Worm (Caenorhabditis elegans) whole organism, L4 larva: ENCODE data around the gene srh-220.

Source experiments
- D1046.2 ChIP-seq: fragments of 200-800 bp; sonication (Bioruptor generic); IDR thresholded peaks from 2 replicates; pipeline ENCODE4 v1.3.6; 2022; ENCODE audit warnings: missing genetic modification characterization, missing compliant biosample characterization
- F37D6.2 ChIP-seq: sonication (generic microtip); optimal IDR thresholded peaks from 2 replicates; lab custom pipeline; 2016; ENCODE audit warnings: mild to moderate bottlenecking, missing genetic modification characterization, missing compliant biosample characterization
- F49E8.2 ChIP-seq: sonication (generic microtip); optimal IDR thresholded peaks from 2 replicates; lab custom pipeline; 2016; ENCODE audit warnings: missing compliant biosample characterization, mild to moderate bottlenecking, missing genetic modification characterization, borderline replicate concordance
- R02D3.7 ChIP-seq: fragments of 150-350 bp; sonication (generic microtip); optimal IDR thresholded peaks from 3 replicates; lab custom pipeline; 2014; ENCODE audit warnings: missing biosample characterization, missing genetic modification characterization
- T20F7.1 ChIP-seq: fragments of 200-800 bp; sonication (Bioruptor generic); optimal IDR thresholded peaks from 2 replicates; lab custom pipeline; 2018; ENCODE audit warnings: mild to moderate bottlenecking, missing genetic modification characterization, missing compliant biosample characterization
- T26A8.4 ChIP-seq: fragments of 200-800 bp; sonication (Bioruptor generic); IDR thresholded peaks from 2 replicates; pipeline ENCODE4 v1.3.6; 2022; ENCODE audit warnings: missing genetic modification characterization, missing compliant biosample characterization
- aha-1 ChIP-seq: fragments of 150-350 bp; peaks from one replicate; lab custom pipeline; 2014; ENCODE audit warnings: missing biosample characterization, missing genetic modification characterization
- aly-2 ChIP-seq: sonication (generic microtip); optimal IDR thresholded peaks from 2 replicates; lab custom pipeline; 2018; ENCODE audit warnings: missing biosample characterization, missing genetic modification characterization
- arid-1 ChIP-seq: fragments of 200-800 bp; sonication (Bioruptor generic); conservative IDR thresholded peaks from 2 replicates; pipeline ENCODE4 v1.3.6; 2022; ENCODE audit warnings: missing genetic modification reagents, missing genetic modification characterization, missing compliant biosample characterization
- ceh-62 ChIP-seq: sonication (generic microtip); optimal IDR thresholded peaks from 2 replicates; lab custom pipeline; 2017; ENCODE audit warnings: missing biosample characterization, missing genetic modification characterization
- ctbp-1 ChIP-seq: fragments of 200-800 bp; sonication (Bioruptor generic); IDR thresholded peaks from 2 replicates; pipeline ENCODE4 v1.3.6; 2022; ENCODE audit warnings: missing genetic modification reagents, missing genetic modification characterization, missing compliant biosample characterization
- daf-16 ChIP-seq, 3 experiments: sonication (generic microtip); optimal IDR thresholded peaks; 2 replicates each; lab custom pipeline; 2016 to 2017; ENCODE audit warnings: missing genetic modification characterization in 3 of 3, missing genetic modification reagents in 3 of 3, mild to moderate bottlenecking in 2 of 3, missing compliant biosample characterization in 2 of 3, missing biosample characterization in 1 of 3, moderate library complexity in 1 of 3
- daf-19 ChIP-seq: fragments of 200-800 bp; sonication (Bioruptor generic); conservative IDR thresholded peaks from 2 replicates; pipeline ENCODE4 v1.3.6; 2022; ENCODE audit warnings: missing genetic modification characterization, missing compliant biosample characterization
- dmd-6 ChIP-seq: fragments of 200-800 bp; sonication (Bioruptor generic); IDR thresholded peaks from 2 replicates; pipeline ENCODE4 v1.3.6; 2022; ENCODE audit warnings: missing genetic modification reagents, missing genetic modification characterization, missing compliant biosample characterization
- dmd-9 ChIP-seq: fragments of 200-800 bp; sonication (Bioruptor generic); IDR thresholded peaks from 2 replicates; pipeline ENCODE4 v1.3.6; 2022; ENCODE audit warnings: missing genetic modification reagents, missing genetic modification characterization, missing compliant biosample characterization
- dve-1 ChIP-seq: sonication (generic microtip); optimal IDR thresholded peaks from 2 replicates; lab custom pipeline; 2017; ENCODE audit warnings: antibody characterized with exemption, mild to moderate bottlenecking, missing genetic modification characterization, missing compliant biosample characterization; ENCODE audit not compliant: insufficient read depth
- egl-43 ChIP-seq: fragments of 200-800 bp; sonication (Bioruptor generic); IDR thresholded peaks from 2 replicates; pipeline ENCODE4 v1.3.6; 2022; ENCODE audit warnings: missing genetic modification reagents, missing genetic modification characterization, missing compliant biosample characterization
- hif-1 ChIP-seq, 2 experiments: sonication (generic microtip); optimal IDR thresholded peaks; 2 replicates each; lab custom pipeline; 2016 to 2017; ENCODE audit warnings: missing compliant biosample characterization in 2 of 2, missing genetic modification characterization in 2 of 2, missing genetic modification reagents in 2 of 2, missing genotype in 2 of 2, mild to moderate bottlenecking in 1 of 2
- hlh-11 ChIP-seq: fragments of 200-800 bp; sonication (Bioruptor generic); optimal IDR thresholded peaks from 2 replicates; lab custom pipeline; 2018; ENCODE audit warnings: mild to moderate bottlenecking, missing genetic modification characterization, missing compliant biosample characterization
- hlh-30 ChIP-seq: sonication (generic microtip); optimal IDR thresholded peaks from 2 replicates; lab custom pipeline; 2017; ENCODE audit warnings: antibody characterized with exemption, mild to moderate bottlenecking, missing genetic modification characterization, missing compliant biosample characterization; ENCODE audit not compliant: insufficient read depth
- hmg-1.1 ChIP-seq: fragments of 200-800 bp; sonication (Bioruptor generic); IDR thresholded peaks from 2 replicates; pipeline ENCODE4 v1.3.6; 2022; ENCODE audit warnings: missing genetic modification reagents, missing genetic modification characterization, missing compliant biosample characterization
- jun-1 ChIP-seq: fragments of 150-350 bp; optimal IDR thresholded peaks from 2 replicates; lab custom pipeline; 2014; ENCODE audit warnings: missing biosample characterization, missing genetic modification reagents, missing genetic modification characterization
- lin-13 ChIP-seq: fragments of 150-350 bp; optimal IDR thresholded peaks from 2 replicates; lab custom pipeline; 2014; ENCODE audit warnings: missing biosample characterization, missing genetic modification reagents, missing genetic modification characterization
- lin-38 ChIP-seq: fragments of 200-800 bp; sonication (Bioruptor generic); IDR thresholded peaks from 2 replicates; pipeline ENCODE4 v1.3.6; 2022; ENCODE audit warnings: missing genetic modification reagents, missing genetic modification characterization, missing compliant biosample characterization
- lin-39 ChIP-seq: fragments of 150-350 bp; optimal IDR thresholded peaks from 2 replicates; lab custom pipeline; 2014; ENCODE audit warnings: missing biosample characterization, missing genetic modification reagents, missing genetic modification characterization
- lsy-2 ChIP-seq, 2 experiments: fragments of 150-350 bp in 1 of 2; sonication (generic microtip) in 1 of 2; optimal IDR thresholded peaks; 2 replicates each; lab custom pipeline; 2014 to 2017; ENCODE audit warnings: missing biosample characterization in 2 of 2, missing genetic modification characterization in 2 of 2
- madf-9 ChIP-seq: fragments of 200-800 bp; sonication (Bioruptor generic); conservative IDR thresholded peaks from 2 replicates; pipeline ENCODE4 v1.3.6; 2022; ENCODE audit warnings: missing genetic modification reagents, missing genetic modification characterization, missing compliant biosample characterization
- mdl-1 ChIP-seq, 2 experiments: fragments of 150-350 bp in 1 of 2; sonication (generic microtip) in 1 of 2; optimal IDR thresholded peaks; 2 replicates each; lab custom pipeline; 2014 to 2017; ENCODE audit warnings: missing biosample characterization in 2 of 2, missing genetic modification characterization in 2 of 2
- mep-1 ChIP-seq: fragments of 150-350 bp; sonication (generic microtip); optimal IDR thresholded peaks from 3 replicates; lab custom pipeline; 2014; ENCODE audit warnings: missing biosample characterization, missing genetic modification characterization
- mxl-2 ChIP-seq: fragments of 200-800 bp; sonication (Bioruptor generic); conservative IDR thresholded peaks from 2 replicates; pipeline ENCODE4 v1.3.6; 2022; ENCODE audit warnings: missing genetic modification reagents, missing genetic modification characterization, missing compliant biosample characterization
- mxl-3 ChIP-seq: fragments of 200-800 bp; sonication (Bioruptor generic); optimal IDR thresholded peaks from 2 replicates; lab custom pipeline; 2018; ENCODE audit warnings: mild to moderate bottlenecking, missing genetic modification characterization, missing compliant biosample characterization
- nhr-237 ChIP-seq: sonication (generic microtip); optimal IDR thresholded peaks from 2 replicates; lab custom pipeline; 2017; ENCODE audit warnings: missing biosample characterization, missing genetic modification characterization
- nhr-25 ChIP-seq: sonication (generic microtip); optimal IDR thresholded peaks from 2 replicates; lab custom pipeline; 2017; ENCODE audit warnings: missing genetic modification characterization, mild to moderate bottlenecking, missing compliant biosample characterization, antibody characterized with exemption, moderate library complexity, borderline replicate concordance; ENCODE audit not compliant: insufficient read depth
- nhr-28 ChIP-seq: fragments of 150-350 bp; optimal IDR thresholded peaks from 2 replicates; lab custom pipeline; 2014; ENCODE audit warnings: missing biosample characterization, missing genetic modification characterization
- nhr-42 ChIP-seq: fragments of 200-800 bp; sonication (Bioruptor generic); IDR thresholded peaks from 2 replicates; pipeline ENCODE4 v1.3.6; 2022; ENCODE audit warnings: missing genetic modification characterization, missing compliant biosample characterization
- nhr-6 ChIP-seq: fragments of 150-350 bp; optimal IDR thresholded peaks from 2 replicates; lab custom pipeline; 2014; ENCODE audit warnings: missing biosample characterization, missing genetic modification characterization
- nhr-77 ChIP-seq: fragments of 150-350 bp; optimal IDR thresholded peaks from 2 replicates; lab custom pipeline; 2014; ENCODE audit warnings: missing biosample characterization, missing genetic modification characterization
- pha-4 ChIP-seq, 2 experiments: fragments of 150-350 bp in 1 of 2; fragments of 200-800 bp in 1 of 2; sonication (Bioruptor generic) in 1 of 2; IDR thresholded peaks in 1 of 2; optimal IDR thresholded peaks in 1 of 2; 2 replicates each; pipeline versions ENCODE4 v1.3.6 to Lab custom; 2014 to 2022; ENCODE audit warnings: missing genetic modification characterization in 2 of 2, missing genetic modification reagents in 2 of 2, missing biosample characterization in 1 of 2, missing compliant biosample characterization in 1 of 2
- php-3 ChIP-seq: fragments of 200-800 bp; sonication (Bioruptor generic); IDR thresholded peaks from 2 replicates; pipeline ENCODE4 v1.3.6; 2022; ENCODE audit warnings: missing genetic modification reagents, missing genetic modification characterization, missing compliant biosample characterization
- sdz-12 ChIP-seq: fragments of 200-800 bp; sonication (Bioruptor generic); optimal IDR thresholded peaks from 2 replicates; lab custom pipeline; 2018; ENCODE audit warnings: mild to moderate bottlenecking, missing genetic modification characterization, missing compliant biosample characterization
- set-16 ChIP-seq: fragments of 200-800 bp; sonication (Bioruptor generic); IDR thresholded peaks from 2 replicates; pipeline ENCODE4 v1.3.6; 2022; ENCODE audit warnings: missing genetic modification reagents, missing genetic modification characterization, missing compliant biosample characterization
- tra-1 ChIP-seq: fragments of 200-800 bp; sonication (Bioruptor generic); IDR thresholded peaks from 2 replicates; pipeline ENCODE4 v1.3.6; 2022; ENCODE audit warnings: missing genetic modification reagents, missing genetic modification characterization, missing compliant biosample characterization
- unc-130 ChIP-seq: sonication (generic microtip); optimal IDR thresholded peaks from 2 replicates; lab custom pipeline; 2016; ENCODE audit warnings: missing genetic modification reagents, missing genetic modification characterization, missing compliant biosample characterization
- zip-11 ChIP-seq: fragments of 200-800 bp; sonication (Bioruptor generic); IDR thresholded peaks from 2 replicates; pipeline ENCODE4 v1.3.6; 2022; ENCODE audit warnings: missing genetic modification characterization, missing compliant biosample characterization
- zip-2 ChIP-seq: fragments of 150-350 bp; optimal IDR thresholded peaks from 2 replicates; lab custom pipeline; 2014; ENCODE audit warnings: missing biosample characterization, missing genetic modification characterization
- ztf-7 ChIP-seq: fragments of 150-350 bp; optimal IDR thresholded peaks from 2 replicates; lab custom pipeline; 2014; ENCODE audit warnings: missing biosample characterization, missing genetic modification characterization

Gene srh-220

ce11 chrIV:4027106-4027888, 49.5 kb upstream of the srh-220 start (continued):
- TF ChIP-seq dve-1 (peak; percentile 45), T20F7.1 (GFP tag; lab: Kevin White, UChicago) (no peak), nhr-42 (GFP tag; lab: Robert Waterston, UW) (no peak), zip-11 (GFP tag; lab: Robert Waterston, UW) (no peak), dmd-9 (GFP tag; lab: Robert Waterston, UW) (no peak), ctbp-1 (GFP tag; lab: Robert Waterston, UW) (no peak), T26A8.4 (GFP tag; lab: Robert Waterston, UW) (no peak), unc-130 (GFP tag; lab: Kevin White, UChicago) (no peak), nhr-237 (tag; lab: Kevin White, UChicago) (no peak), daf-19 (GFP tag; lab: Robert Waterston, UW) (no peak), nhr-77 (no peak), nhr-28 (tag; lab: Kevin White, UChicago) (peak; percentile 82), zip-2 (tag; lab: Kevin White, UChicago) (no peak), F37D6.2 (tag; lab: Kevin White, UChicago) (no peak)

DNA sequence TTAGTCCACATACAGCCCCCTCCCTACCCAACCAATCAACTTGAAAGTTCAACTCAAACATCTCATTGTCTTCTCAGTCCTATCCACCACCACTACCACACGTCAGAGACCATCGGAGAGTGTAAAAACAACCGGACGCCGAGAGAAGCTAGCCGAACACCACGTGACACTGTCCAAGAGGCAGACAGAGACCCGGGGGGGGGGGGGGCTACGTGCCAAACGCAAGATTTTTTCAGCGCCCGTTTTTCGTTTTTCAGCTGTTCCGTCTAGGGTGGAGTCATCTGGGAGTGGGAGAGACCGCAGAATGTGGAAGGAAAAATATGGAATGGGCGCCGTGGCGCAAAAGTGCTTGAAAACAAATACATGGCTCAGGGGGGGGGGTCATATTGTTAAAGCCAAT, 48.1 kb upstream of the srh-220 start:
- TF ChIP-seq nhr-25 (tag; lab: Kevin White, UChicago) (no peak), nhr-6 (tag; lab: Kevin White, UChicago) (no peak), hlh-11 (tag; lab: Kevin White, UChicago) (peak; percentile 96), tra-1 (GFP tag; lab: Robert Waterston, UW) (0 out of 2 replicates have a peak, but pooled peaks have one; percentile 61), daf-16 (GFP tag; optimal IDR thresholded peaks at IDR 0.05; lab: Kevin White, UChicago) (peak in 1 of 2 experiments; percentile 78), daf-16 (tag; optimal IDR thresholded peaks at IDR 0.05; lab: Kevin White, UChicago) (no peak), R02D3.7 (tag; lab: Kevin White, UChicago) (no peak), hlh-30 (tag; lab: Kevin White, UChicago) (no peak), dmd-6 (peak; percentile 54), dve-1 (peak; percentile 87), jun-1 (tag; lab: Kevin White, UChicago) (peak; percentile 22), lin-39 (no peak), aha-1 (peak; percentile 100), hif-1 (tag; optimal IDR thresholded peaks at IDR 0.05; lab: Kevin White, UChicago) (peak; percentile 95 to 100), ceh-62 (tag; lab: Kevin White, UChicago) (no peak), mxl-2 (GFP tag; lab: Robert Waterston, UW) (no peak), set-16 (GFP tag; lab: Robert Waterston, UW) (peak; percentile 85), sdz-12 (no peak), mdl-1 (tag; optimal IDR thresholded peaks at IDR 0.05; lab: Kevin White, UChicago) (peak; percentile 94 to 97), php-3 (no peak), lin-38 (GFP tag; lab: Robert Waterston, UW) (peak; percentile 22; the same call in 1 of the 2 replicates), pha-4 (GFP tag; IDR thresholded peaks at IDR 0.05; lab: Robert Waterston, UW) (0 out of 2 replicates have a peak, but pooled peaks have one; percentile 29), pha-4 (tag; optimal IDR thresholded peaks at IDR 0.05; lab: Kevin White, UChicago) (no peak), mxl-3 (GFP tag; lab: Kevin White, UChicago) (peak; percentile 18), ztf-7 (no peak), lin-13 (no peak), F49E8.2 (tag; lab: Kevin White, UChicago) (no peak), nhr-28 (tag; lab: Kevin White, UChicago) (peak; percentile 22), egl-43 (GFP tag; lab: Robert Waterston, UW) (peak; percentile 36; the same call in 1 of the 2 replicates), madf-9 (no peak), mep-1 (tag; lab: Kevin White, UChicago) (peak; percentile 82), ctbp-1 (GFP tag; lab: Robert Waterston, UW) (peak; percentile 56; the same call in 1 of the 2 replicates), lsy-2 (tag; optimal IDR thresholded peaks at IDR 0.05; lab: Kevin White, UChicago) (peak in 1 of 2 experiments; percentile 53), arid-1 (0 out of 2 replicates have a peak, but pooled peaks have one; percentile 33), D1046.2 (GFP tag; lab: Robert Waterston, UW) (no peak), aly-2 (tag; lab: Kevin White, UChicago) (no peak), hmg-1.1 (GFP tag; lab: Robert Waterston, UW) (peak; percentile 54; the same call in 1 of the 2 replicates)
